Fruit fly (Drosophila melanogaster) ovary, adult (tissue): ENCODE results near the gene CG34057.
"Not testable (repeated sequence)": the region's sequence is repeated elsewhere in the genome, so short reads cannot be mapped to it uniquely, and the experiment has no call there.

Experiments
- CG17801 ChIP-seq: fragments of 200-800 bp; optimal IDR thresholded peaks from 2 replicates; lab custom pipeline; 2019; ENCODE audit warnings: missing biosample characterization, mild to moderate bottlenecking, missing genetic modification characterization, moderate library complexity; ENCODE audit not compliant: partially characterized antibody

The CG34057 gene

DNA sequence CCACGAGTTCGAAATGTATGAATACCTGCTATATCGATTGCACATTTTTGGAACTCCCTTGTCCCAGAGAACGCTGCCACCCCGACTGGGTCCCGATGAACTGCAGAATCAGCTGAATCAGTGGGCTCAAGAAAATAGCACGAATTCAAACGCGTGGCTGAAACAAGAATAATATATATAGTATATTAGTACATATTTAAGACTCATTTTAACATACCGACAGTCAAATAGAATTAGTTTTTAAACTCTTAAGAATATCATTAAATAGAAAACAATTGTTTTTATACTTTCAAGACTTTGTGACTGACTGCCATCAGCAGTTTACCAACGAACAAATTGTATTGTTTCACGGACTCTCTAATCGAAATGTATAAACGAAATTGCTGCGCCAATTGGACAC lies at the start of gene CG34057:
Gene CG34057, plus strand, starts transcription at position 301 of the 400 bp plus-strand sequence.
- no peak for TF ChIP-seq CG17801 (GFP tag; lab: Kevin White, UChicago)

- peak; percentile 33 for TF ChIP-seq CG17801 (GFP tag; lab: Kevin White, UChicago)
These were observed 46.1 kb upstream of the CG34057 start, which contains the start of gene Dci for dm6 chr3L:851061-851460. Dci (plus strand) TSS chr3L:851346.

dm6 chr3L:852267-852666 lies 44.9 kb upstream of the CG34057 start:
- no peak for TF ChIP-seq CG17801 (GFP tag; lab: Kevin White, UChicago)

DNA sequence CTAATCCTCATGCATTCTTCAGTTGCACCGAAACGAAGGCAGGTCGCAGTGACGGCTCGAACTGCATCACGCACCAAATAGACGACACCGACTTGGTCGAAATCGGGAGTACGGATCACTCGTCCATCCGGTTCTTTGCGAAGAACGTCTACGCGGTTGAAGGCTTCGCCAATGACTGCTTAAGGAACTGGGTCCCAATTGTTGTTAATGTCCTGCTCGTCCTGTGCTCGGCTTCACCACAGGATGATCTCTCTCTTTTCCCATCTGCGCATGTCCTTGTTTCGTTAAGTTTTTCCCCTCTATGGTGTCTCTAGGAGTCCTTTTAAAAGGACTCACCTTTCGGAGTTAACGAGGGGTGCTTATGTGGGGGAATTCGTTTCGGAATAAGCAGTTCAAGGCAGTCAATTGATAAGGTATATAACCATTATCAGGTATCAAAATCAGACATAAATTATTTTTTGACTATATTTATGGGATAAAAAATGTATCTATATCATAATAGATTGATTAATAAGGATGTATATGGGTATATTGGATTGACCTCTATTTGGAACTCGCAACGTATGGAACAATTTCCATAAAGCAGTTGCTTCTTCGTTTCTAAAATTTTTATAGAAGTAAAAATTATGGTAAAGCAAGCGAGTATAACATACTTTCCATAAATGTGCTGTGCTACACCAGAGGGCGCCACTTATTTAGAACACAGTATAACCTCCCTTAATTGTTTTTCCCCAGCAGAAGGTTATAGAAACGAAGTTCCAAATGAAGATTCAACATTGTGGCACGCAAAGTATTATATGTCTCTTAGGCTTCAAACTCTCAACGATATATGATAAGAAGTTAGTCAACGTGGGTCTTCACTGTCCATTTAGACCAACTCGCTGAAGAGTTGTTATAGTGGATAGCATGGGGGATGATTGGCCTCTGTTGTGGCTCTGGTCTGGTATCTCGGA lies 39.8 kb upstream of the CG34057 start, which contains the start of gene dpr20:
Gene dpr20, minus strand, starts transcription at position 186 of the 953 bp plus-strand sequence.
- TF ChIP-seq CG17801 (GFP tag; lab: Kevin White, UChicago): no peak

DNA sequence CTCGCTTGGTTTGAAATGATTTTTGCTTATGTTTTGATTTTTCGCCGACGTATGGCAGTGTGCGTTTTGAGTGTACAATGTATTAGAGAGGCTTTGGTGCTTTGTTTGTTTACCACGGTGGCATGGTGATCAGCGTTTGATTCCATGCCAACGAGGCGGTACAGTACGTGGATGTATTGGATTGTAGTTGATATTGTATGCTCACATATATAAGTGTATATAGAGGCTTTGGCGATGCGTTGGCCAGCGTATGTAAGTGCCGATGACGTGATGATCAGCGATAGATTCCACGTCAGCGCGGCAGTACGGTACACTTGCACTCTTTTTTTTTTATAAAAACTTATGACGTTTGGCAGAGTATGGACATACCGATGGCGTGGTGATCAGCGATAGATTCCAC lies 32.1 kb upstream of the CG34057 start, which contains the start of gene CG12502:
Gene CG12502, plus strand, starts transcription at position 301 of the 400 bp plus-strand sequence.
- not testable (repeated sequence) for TF ChIP-seq CG17801 (GFP tag; lab: Kevin White, UChicago)

DNA sequence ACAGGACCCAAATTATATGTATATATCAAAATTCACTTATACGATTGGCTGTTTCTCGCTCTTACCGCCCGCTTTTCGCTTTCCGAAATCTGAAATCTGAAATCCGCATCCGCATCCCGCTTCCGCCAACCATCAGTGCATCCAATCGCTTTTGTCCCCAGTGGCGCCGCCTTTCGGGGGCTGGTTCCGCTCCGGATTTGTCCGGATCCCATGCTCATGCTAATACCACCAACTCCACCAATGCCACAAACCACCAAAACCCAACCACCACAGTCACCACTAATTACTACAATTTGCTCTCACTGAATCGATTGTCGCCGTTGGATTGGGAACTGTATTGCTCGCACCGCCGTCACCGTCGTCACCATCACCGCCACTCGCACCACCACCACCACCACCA lies 28.4 kb upstream of the CG34057 start:
- TF ChIP-seq CG17801 (GFP tag; lab: Kevin White, UChicago): no peak

DNA sequence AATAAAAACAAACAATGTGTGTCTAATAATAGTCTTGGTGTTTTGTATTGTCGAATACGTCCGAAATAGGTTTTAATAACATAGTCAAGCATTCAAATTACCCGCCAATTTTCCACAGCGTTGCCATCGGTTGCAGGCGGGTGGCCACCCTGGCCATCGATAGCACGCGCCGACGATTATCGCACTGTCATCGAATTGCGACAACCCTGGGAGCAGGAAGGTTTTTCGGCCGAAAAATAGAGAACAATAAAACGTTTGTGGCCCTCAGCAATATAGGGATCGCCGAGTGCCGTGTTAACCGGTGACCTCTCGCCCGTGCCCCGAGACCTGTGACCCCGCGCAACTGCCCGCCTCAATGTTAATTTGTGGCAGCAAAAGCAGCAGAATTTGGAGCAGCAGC lies 25.5 kb upstream of the CG34057 start, which contains the start of gene Usp10:
Gene Usp10, plus strand, starts transcription at position 187 of the 400 bp plus-strand sequence.
- TF ChIP-seq CG17801 (GFP tag; lab: Kevin White, UChicago): no peak

dm6 chr3L:872389-872972 lies 24.7 kb upstream of the CG34057 start:
- no peak for TF ChIP-seq CG17801 (GFP tag; lab: Kevin White, UChicago)

dm6 chr3L:875416-876011 lies 21.7 kb upstream of the CG34057 start:
- TF ChIP-seq CG17801 (GFP tag; lab: Kevin White, UChicago): no peak

- no peak for TF ChIP-seq CG17801 (GFP tag; lab: Kevin White, UChicago)
These were observed 21.1 kb upstream of the CG34057 start for dm6 chr3L:876087-876486.

DNA sequence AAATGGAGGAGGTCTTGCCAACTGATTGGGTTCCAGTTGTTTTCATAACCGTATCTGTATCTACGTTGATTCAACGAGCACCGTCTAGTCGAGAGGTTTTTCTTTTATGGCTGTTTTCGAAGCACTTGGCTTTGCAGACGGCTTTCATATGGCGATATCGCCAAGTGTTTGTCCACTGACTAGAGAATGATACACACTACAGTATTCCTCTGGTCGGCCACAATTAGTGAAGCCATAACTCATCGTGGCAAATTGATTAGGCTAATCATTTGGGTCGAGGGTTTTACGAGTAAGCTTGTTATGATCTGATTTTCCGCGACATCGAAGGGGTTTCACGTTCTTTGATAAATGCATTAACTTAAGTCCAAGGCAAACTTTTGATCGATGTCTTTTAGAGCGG lies 20.5 kb upstream of the CG34057 start:
- no peak for TF ChIP-seq CG17801 (GFP tag; lab: Kevin White, UChicago)

- peak; percentile 69 for TF ChIP-seq CG17801 (GFP tag; lab: Kevin White, UChicago)
These were observed 16.3 kb upstream of the CG34057 start for dm6 chr3L:880851-881250.

DNA sequence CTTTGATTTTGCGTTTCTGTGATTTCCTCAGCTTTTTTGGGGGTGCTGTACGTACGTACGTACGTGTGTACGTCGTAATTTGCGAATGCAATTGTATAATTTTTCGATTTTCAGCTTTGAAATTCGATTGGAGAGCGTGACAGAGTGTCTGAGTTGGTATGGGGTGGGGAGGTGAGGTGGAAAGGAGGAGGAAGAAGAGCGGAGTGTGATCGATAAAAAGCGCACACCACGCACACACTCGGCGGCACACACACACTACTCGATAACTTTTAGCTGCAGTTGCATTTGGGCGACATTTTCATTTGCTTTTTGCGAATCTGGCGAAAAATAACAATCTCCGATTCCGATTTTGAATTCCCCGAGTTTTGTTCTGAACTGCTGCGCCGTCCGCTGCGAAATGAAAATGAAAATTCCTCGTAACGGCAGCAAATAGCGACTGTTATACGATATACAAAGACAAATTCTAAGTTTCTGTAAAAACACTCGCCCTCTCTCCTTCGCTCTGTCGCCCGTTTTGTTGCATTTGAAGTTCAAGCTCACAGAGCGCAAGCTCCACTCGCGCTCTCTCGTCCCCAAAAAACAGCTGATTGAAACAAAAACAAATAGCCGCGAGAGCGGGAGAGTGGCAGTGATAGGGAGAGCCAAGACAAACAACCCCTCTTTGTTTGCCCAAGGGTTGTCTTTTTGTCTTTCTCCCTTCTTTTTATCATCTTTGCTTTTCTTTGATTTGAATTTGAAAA lies 15.5 kb upstream of the CG34057 start, which contains the start of gene CG13907:
Gene CG13907, minus strand, starts transcription at position 518 of the 740 bp plus-strand sequence.
- no peak for TF ChIP-seq CG17801 (GFP tag; lab: Kevin White, UChicago)

dm6 chr3L:882236-882891 lies 14.8 kb upstream of the CG34057 start:
- no peak for TF ChIP-seq CG17801 (GFP tag; lab: Kevin White, UChicago)
